Fruit fly (Drosophila melanogaster) Kc167 (cell line): ENCODE data around the gene MTF-1.

ENCODE experiments used
- Myc ChIP-seq: fragments of >200 bp; optimal IDR thresholded peaks from 2 replicates; lab custom pipeline; 2017; ENCODE audit warnings: missing external identifiers
- Sin3A ChIP-seq: fragments of >200 bp; optimal IDR thresholded peaks from 2 replicates; lab custom pipeline; 2018; ENCODE audit warnings: missing external identifiers
- h ChIP-seq: fragments of >200 bp; optimal IDR thresholded peaks from 3 replicates; lab custom pipeline; 2018; ENCODE audit warnings: missing external identifiers
- insv ChIP-seq: fragments of >200 bp; optimal IDR thresholded peaks from 3 replicates; lab custom pipeline; 2018; ENCODE audit warnings: missing external identifiers
- psq ChIP-seq: fragments of >200 bp; optimal IDR thresholded peaks from 2 replicates; lab custom pipeline; 2017; ENCODE audit warnings: missing external identifiers
- ttk ChIP-seq: sonication (Bioruptor generic); optimal IDR thresholded peaks from 2 replicates; lab custom pipeline; 2017; ENCODE audit warnings: missing external identifiers

The MTF-1 gene

dm6 chr3L:9452422-9452821, 22.3 kb downstream of the MTF-1 start:
- TF ChIP-seq psq (lab: Kevin White, UChicago) (no peak), h (lab: Kevin White, UChicago) (no peak), insv (lab: Kevin White, UChicago) (no peak), Sin3A (no peak)

dm6 chr3L:9455819-9456388, 25.8 kb downstream of the MTF-1 start, which contains the start of the genes phol and CG3552:
Gene phol, minus strand, starts transcription at chr3L:9456281.
Gene CG3552, plus strand, starts transcription at chr3L:9456318.
- TF ChIP-seq psq (lab: Kevin White, UChicago) (no peak), h (lab: Kevin White, UChicago) (no peak), insv (lab: Kevin White, UChicago) (no peak), Sin3A (no peak), Myc (no peak), ttk (lab: Kevin White, UChicago) (no peak)

dm6 chr3L:9456389-9456788, 26.3 kb downstream of the MTF-1 start:
- no peak for TF ChIP-seq Sin3A
- TF ChIP-seq insv (lab: Kevin White, UChicago), result no peak
- no peak for TF ChIP-seq h (lab: Kevin White, UChicago)
- no peak for TF ChIP-seq ttk (lab: Kevin White, UChicago)
- TF ChIP-seq Myc, result no peak
- TF ChIP-seq psq (lab: Kevin White, UChicago), result no peak

dm6 chr3L:9457619-9458092, 27.5 kb downstream of the MTF-1 start, which contains the start of gene CG3437:
Gene CG3437, minus strand, starts transcription at chr3L:9457669.
- TF ChIP-seq ttk (lab: Kevin White, UChicago), result no peak
- TF ChIP-seq psq (lab: Kevin White, UChicago), result no peak
- TF ChIP-seq Sin3A, result no peak
- TF ChIP-seq insv (lab: Kevin White, UChicago), result no peak
- TF ChIP-seq h (lab: Kevin White, UChicago), result no peak
- no peak for TF ChIP-seq Myc

dm6 chr3L:9460775-9461491, 30.8 kb downstream of the MTF-1 start, which contains the start of the genes CG3434 and CG44838:
Gene CG3434, minus strand, starts transcription at chr3L:9460799.
Gene CG44838, plus strand, starts transcription at chr3L:9461050.
- no peak for TF ChIP-seq ttk (lab: Kevin White, UChicago)
- no peak for TF ChIP-seq Myc
- TF ChIP-seq Sin3A, result no peak
- no peak for TF ChIP-seq psq (lab: Kevin White, UChicago)
- no peak for TF ChIP-seq insv (lab: Kevin White, UChicago)
- no peak for TF ChIP-seq h (lab: Kevin White, UChicago)

dm6 chr3L:9461670-9462246, 31.6 kb downstream of the MTF-1 start:
- TF ChIP-seq Sin3A (no peak), h (lab: Kevin White, UChicago) (no peak), insv (lab: Kevin White, UChicago) (no peak), Myc (no peak), ttk (lab: Kevin White, UChicago) (no peak), psq (lab: Kevin White, UChicago) (no peak)

DNA sequence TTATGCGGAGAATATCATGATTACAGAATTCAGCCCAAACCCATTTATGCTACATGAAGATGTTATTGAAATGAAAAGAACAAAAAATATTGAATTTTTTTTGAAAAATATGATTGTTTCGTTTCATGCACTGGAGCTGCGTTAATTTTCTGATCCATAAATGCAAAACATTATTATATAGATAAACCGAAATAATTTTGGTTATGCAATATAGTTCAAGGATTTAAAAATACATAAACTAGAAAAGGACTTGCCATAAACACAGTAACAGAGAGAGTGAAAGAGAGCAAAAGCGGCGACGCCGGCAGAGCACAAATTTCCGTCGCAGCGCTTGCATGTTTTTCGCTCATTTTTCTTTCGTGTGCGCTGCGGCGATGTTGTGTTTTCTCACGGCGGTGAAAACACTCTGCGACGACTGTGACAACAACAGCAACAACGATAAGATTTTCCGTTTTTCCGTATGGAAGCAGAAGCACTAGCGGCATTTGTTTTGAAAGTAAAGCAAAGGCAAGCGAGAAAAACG, 32.2 kb downstream of the MTF-1 start:
- no peak for TF ChIP-seq psq (lab: Kevin White, UChicago)
- TF ChIP-seq ttk (lab: Kevin White, UChicago), result no peak
- no peak for TF ChIP-seq Sin3A
- TF ChIP-seq h (lab: Kevin White, UChicago), result no peak
- TF ChIP-seq insv (lab: Kevin White, UChicago), result no peak
- TF ChIP-seq Myc, result no peak

DNA sequence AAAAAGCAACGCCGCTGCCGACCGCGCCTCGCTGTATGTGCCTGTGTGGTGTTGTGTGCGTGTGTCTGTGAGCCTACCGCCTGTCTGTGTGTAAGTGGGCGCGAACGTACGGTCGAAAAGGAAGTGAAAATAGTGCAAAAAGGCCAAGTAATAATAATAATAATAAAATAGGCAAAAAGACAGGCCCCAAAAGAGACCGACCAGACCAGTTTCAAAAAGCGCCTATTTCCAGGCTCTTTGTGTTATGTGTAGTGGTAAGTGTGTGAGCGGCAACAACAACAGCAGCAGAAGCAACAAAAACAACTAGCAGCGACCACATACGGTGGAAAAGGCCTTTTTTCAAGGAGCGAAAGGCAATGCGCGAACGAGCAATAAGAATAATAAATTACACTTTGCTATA, 32.7 kb downstream of the MTF-1 start:
- no peak for TF ChIP-seq insv (lab: Kevin White, UChicago)
- TF ChIP-seq h (lab: Kevin White, UChicago), result no peak
- no peak for TF ChIP-seq psq (lab: Kevin White, UChicago)
- no peak for TF ChIP-seq Sin3A
- TF ChIP-seq ttk (lab: Kevin White, UChicago), result no peak
- no peak for TF ChIP-seq Myc

DNA sequence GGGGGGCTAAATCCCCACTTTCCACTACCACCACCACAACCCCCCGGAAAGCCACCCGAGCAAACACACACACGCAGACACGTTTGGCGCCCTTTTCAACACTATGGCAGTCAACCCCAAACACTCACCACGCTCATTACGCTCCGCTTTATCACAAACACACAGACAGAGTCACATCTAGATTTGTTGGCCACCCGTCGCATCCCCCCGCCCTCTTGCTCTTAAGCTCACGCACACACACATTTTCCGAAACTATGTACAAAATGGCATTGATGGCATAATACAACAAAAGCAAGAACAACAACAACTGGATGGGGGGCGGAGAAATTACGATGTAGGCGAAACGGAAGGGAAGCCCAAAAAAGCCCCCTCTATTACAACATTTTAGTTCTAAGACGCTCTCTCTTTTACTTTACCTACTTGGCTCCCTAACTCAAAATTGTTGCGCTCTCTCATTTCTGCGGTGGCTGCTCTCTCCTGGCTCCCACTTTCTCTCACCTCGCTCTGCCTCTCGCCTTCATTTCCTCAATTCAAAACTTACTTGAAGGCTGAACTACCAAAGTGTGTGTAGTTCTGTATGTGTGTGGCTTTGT, 35.6 kb downstream of the MTF-1 start:
- TF ChIP-seq Sin3A (no peak), insv (lab: Kevin White, UChicago) (no peak), ttk (lab: Kevin White, UChicago) (no peak), h (lab: Kevin White, UChicago) (no peak), Myc (no peak)

DNA sequence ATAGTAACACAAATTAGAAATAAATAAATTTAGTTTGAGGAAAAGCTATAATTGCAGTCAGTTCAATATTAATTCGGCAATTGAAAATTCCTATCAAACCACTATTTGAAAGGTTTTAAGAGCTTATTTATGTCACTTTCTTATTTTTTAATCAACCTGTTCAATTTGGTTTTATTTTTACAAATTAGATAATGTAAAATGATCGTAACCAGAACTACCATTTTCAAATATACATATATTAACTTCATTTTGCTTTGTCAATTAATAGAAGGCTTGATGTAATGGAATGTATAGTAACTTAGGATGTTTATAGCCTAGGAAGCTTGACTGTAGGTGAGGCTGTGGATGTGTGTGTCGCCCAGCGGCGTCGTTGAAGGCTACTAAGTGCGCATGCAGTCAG, 36.5 kb downstream of the MTF-1 start:
- TF ChIP-seq psq (lab: Kevin White, UChicago), result no peak

DNA sequence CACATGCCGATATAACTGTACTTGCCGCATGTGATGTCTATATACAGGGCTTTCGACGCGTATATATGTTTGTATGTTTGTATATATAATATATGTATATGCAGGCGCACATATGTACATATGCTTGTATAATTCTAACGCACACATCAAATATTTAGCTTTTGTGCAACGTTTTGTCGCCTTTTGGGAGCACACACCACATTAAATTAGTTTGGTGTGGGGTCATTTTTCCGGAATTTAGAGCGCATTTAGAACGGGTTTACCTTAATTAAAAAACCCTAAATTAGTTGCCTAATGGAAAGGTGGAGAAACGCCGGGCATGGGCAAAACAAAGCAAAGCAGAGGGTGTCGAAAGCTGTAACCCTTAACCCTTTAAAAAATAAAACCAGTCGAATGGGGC, 37.2 kb downstream of the MTF-1 start:
- TF ChIP-seq ttk (lab: Kevin White, UChicago) (no peak), insv (lab: Kevin White, UChicago) (no peak), Myc (no peak), Sin3A (no peak), psq (lab: Kevin White, UChicago) (no peak), h (lab: Kevin White, UChicago) (no peak)
